Worm (Caenorhabditis elegans): ENCODE measurements around the gene atln-2.
A peak's percentile ranks its signal among the peaks of the same experiment; 100 is the strongest.

Gene atln-2

DNA sequence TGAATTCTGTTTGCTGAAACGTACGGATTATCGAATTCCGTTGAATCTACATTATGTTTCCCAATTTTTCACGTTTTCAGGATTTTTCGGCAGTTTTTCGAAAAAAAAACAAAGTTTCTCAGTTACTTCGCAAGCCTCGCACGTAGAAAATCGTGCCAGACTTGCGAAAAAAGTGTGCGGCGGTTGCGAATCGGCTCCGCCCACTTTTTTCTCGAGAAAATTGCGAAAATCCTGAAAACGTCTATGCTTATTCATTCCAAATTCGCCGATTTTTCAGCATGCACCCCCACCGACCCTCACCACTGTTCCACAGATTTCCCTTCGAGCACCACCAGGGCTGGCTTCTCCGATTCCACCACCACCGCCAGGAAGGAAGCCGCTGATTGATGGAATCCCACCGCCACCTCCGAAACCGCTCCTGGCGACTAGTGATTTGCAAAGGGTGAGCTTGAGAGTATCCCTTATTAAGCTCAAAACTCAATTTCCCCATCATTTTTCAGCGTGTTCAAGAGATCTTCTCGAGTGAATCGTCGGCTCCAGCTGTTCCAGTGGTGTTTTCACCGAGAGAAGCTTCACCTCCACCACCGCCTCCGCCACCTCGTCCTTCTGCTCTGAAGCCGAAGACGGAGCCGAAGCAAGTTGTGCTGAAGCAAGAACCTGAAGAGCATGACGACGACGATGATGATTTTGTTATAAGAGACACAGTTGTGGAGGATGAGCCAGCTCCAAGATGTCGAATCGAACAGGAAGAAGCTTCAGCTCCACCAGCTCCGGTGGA is 60.9 kb downstream of the atln-2 start (continued):
- no peak for TF ChIP-seq F57A8.1 (GFP tag; optimal IDR thresholded peaks at IDR 0.05)
- no peak for TF ChIP-seq nfya-1 (tag; optimal IDR thresholded peaks at IDR 0.05; ENCODE audit: borderline replicate concordance, insufficient read depth)
- TF ChIP-seq tbx-9 (tag; optimal IDR thresholded peaks at IDR 0.05; ENCODE audit: borderline replicate concordance): no peak
- TF ChIP-seq ZK185.1 (tag; optimal IDR thresholded peaks at IDR 0.05; ENCODE audit: poor library complexity, severe bottlenecking): no peak
- no peak for TF ChIP-seq rec-8 (tag; optimal IDR thresholded peaks at IDR 0.05)
- TF ChIP-seq pha-4 (tag; optimal IDR thresholded peaks at IDR 0.05): no peak
- TF ChIP-seq unc-130 (GFP tag; optimal IDR thresholded peaks at IDR 0.05): no peak
- TF ChIP-seq Y79H2A.3 (GFP tag; conservative IDR thresholded peaks at IDR 0.05): peak; percentile 50; the same call in 1 of the 2 replicates
- TF ChIP-seq akir-1 (GFP tag; optimal IDR thresholded peaks at IDR 0.05): no peak
- TF ChIP-seq lsl-1 (GFP tag; optimal IDR thresholded peaks at IDR 0.05): peak; percentile 20
- TF ChIP-seq ztf-6 (GFP tag; IDR thresholded peaks at IDR 0.05): no peak
- peak; percentile 68 for TF ChIP-seq zfh-2 (GFP tag; conservative IDR thresholded peaks at IDR 0.05)
- TF ChIP-seq zim-3 (tag; optimal IDR thresholded peaks at IDR 0.05): no peak
- no peak for TF ChIP-seq F55B11.4 (tag; optimal IDR thresholded peaks at IDR 0.05; ENCODE audit: borderline replicate concordance, insufficient read depth)
- no peak for TF ChIP-seq F23B12.7 (tag; optimal IDR thresholded peaks at IDR 0.05; ENCODE audit: insufficient read depth)
- TF ChIP-seq aptf-2 (GFP tag; conservative IDR thresholded peaks at IDR 0.05): no peak
- TF ChIP-seq die-1 (tag; optimal IDR thresholded peaks at IDR 0.05): no peak
- no peak for TF ChIP-seq T07F8.4 (tag; optimal IDR thresholded peaks at IDR 0.05)
- peak; percentile 50; the same call in 1 of the 2 replicates for TF ChIP-seq Y67H2A.10 (GFP tag; conservative IDR thresholded peaks at IDR 0.05)
- TF ChIP-seq B0035.1 (tag; optimal IDR thresholded peaks at IDR 0.05): no peak
- TF ChIP-seq Y95B8A.8 (GFP tag; IDR thresholded peaks at IDR 0.05): no peak
- no peak for TF ChIP-seq ama-1 (optimal IDR thresholded peaks at IDR 0.05)
- peak in 1 of 2 experiments; percentile 45 for TF ChIP-seq ama-1 (GFP tag; optimal IDR thresholded peaks at IDR 0.05)
- no peak for TF ChIP-seq ekl-4 (GFP tag; IDR thresholded peaks at IDR 0.05)
- no peak for TF ChIP-seq ztf-25 (GFP tag; IDR thresholded peaks at IDR 0.05)
- peak; percentile 22; the same call in 1 of the 2 replicates for TF ChIP-seq madf-6 (GFP tag; IDR thresholded peaks at IDR 0.05)
- TF ChIP-seq nfyb-1 (GFP tag; IDR thresholded peaks at IDR 0.05): peak; percentile 72
- no peak for TF ChIP-seq F57C9.4 (tag; optimal IDR thresholded peaks at IDR 0.05)
- TF ChIP-seq sptf-2 (GFP tag; optimal IDR thresholded peaks at IDR 0.05): no peak
- TF ChIP-seq Y56A3A.18 (GFP tag; IDR thresholded peaks at IDR 0.05): 0 out of 2 replicates have a peak, but pooled peaks have one; percentile 40
- TF ChIP-seq B0019.2 (GFP tag; conservative IDR thresholded peaks at IDR 0.05): no peak
- TF ChIP-seq Y53G8AR.9 (GFP tag; conservative IDR thresholded peaks at IDR 0.05): 0 out of 2 replicates have a peak, but pooled peaks have one; percentile 65
- peak; percentile 63 for TF ChIP-seq dox-1 (GFP tag; IDR thresholded peaks at IDR 0.05)
- TF ChIP-seq madf-10 (tag; optimal IDR thresholded peaks at IDR 0.05): no peak
- no peak for TF ChIP-seq attf-5 (GFP tag; optimal IDR thresholded peaks at IDR 0.05)
- no peak for TF ChIP-seq gei-17 (GFP tag; optimal IDR thresholded peaks at IDR 0.05)
- no peak for TF ChIP-seq ccch-3 (GFP tag; optimal IDR thresholded peaks at IDR 0.05)
- TF ChIP-seq hmg-20 (GFP tag; IDR thresholded peaks at IDR 0.05): no peak
- peak; percentile 41 for TF ChIP-seq hmg-1.2 (GFP tag; IDR thresholded peaks at IDR 0.05)
- TF ChIP-seq ceh-91 (GFP tag; IDR thresholded peaks at IDR 0.05): no peak
- TF ChIP-seq snpc-1.3 (tag; optimal IDR thresholded peaks at IDR 0.05; ENCODE audit: insufficient read depth): peak; percentile 47
- no peak for TF ChIP-seq lag-1 (GFP tag; IDR thresholded peaks at IDR 0.05)
- no peak for TF ChIP-seq let-607 (tag; optimal IDR thresholded peaks at IDR 0.05)
- peak; percentile 92 for TF ChIP-seq attf-6 (GFP tag; IDR thresholded peaks at IDR 0.05)
- no peak for TF ChIP-seq lsy-27 (tag; optimal IDR thresholded peaks at IDR 0.05; ENCODE audit: borderline replicate concordance, insufficient read depth)

Measured in whole organism, young adult.